Worm (Caenorhabditis elegans) whole organism, L4 larva: ENCODE data around the gene Y6D1A.2.

Experiments
- R02D3.7 ChIP-seq: fragments of 150-350 bp; sonication (generic microtip); optimal IDR thresholded peaks from 3 replicates; lab custom pipeline; 2014; ENCODE audit warnings: missing biosample characterization, missing genetic modification characterization
- Y48G9A.11 ChIP-seq: fragments of 200-800 bp; sonication (Bioruptor generic); IDR thresholded peaks from 2 replicates; pipeline ENCODE4 v1.3.6; 2022; ENCODE audit warnings: missing genetic modification reagents, missing genetic modification characterization, missing compliant biosample characterization
- Y5F2A.4 ChIP-seq: fragments of 200-800 bp; sonication (Bioruptor generic); optimal IDR thresholded peaks from 2 replicates; lab custom pipeline; 2018; ENCODE audit warnings: mild to moderate bottlenecking, missing genetic modification characterization, missing compliant biosample characterization
- daf-12 ChIP-seq: fragments of 150-350 bp; optimal IDR thresholded peaks from 2 replicates; lab custom pipeline; 2014; ENCODE audit warnings: missing biosample characterization, missing genetic modification reagents, missing genetic modification characterization
- daf-16 ChIP-seq, 3 experiments: sonication (generic microtip); optimal IDR thresholded peaks; 2 replicates each; lab custom pipeline; 2016 to 2017; ENCODE audit warnings: missing genetic modification characterization in 3 of 3, missing genetic modification reagents in 3 of 3, mild to moderate bottlenecking in 2 of 3, missing compliant biosample characterization in 2 of 3, missing biosample characterization in 1 of 3, moderate library complexity in 1 of 3
- daf-19 ChIP-seq: fragments of 200-800 bp; sonication (Bioruptor generic); conservative IDR thresholded peaks from 2 replicates; pipeline ENCODE4 v1.3.6; 2022; ENCODE audit warnings: missing genetic modification characterization, missing compliant biosample characterization
- fkh-10 ChIP-seq: fragments of 150-350 bp; optimal IDR thresholded peaks from 2 replicates; lab custom pipeline; 2014; ENCODE audit warnings: missing biosample characterization, missing genetic modification reagents, missing genetic modification characterization
- fos-1 ChIP-seq: fragments of 150-350 bp; optimal IDR thresholded peaks from 2 replicates; lab custom pipeline; 2014; ENCODE audit warnings: missing biosample characterization, missing genetic modification characterization
- gei-8 ChIP-seq: fragments of 200-800 bp; sonication (Bioruptor generic); optimal IDR thresholded peaks from 2 replicates; lab custom pipeline; 2018; ENCODE audit warnings: mild to moderate bottlenecking, missing genetic modification characterization, missing compliant biosample characterization
- lin-13 ChIP-seq: fragments of 150-350 bp; optimal IDR thresholded peaks from 2 replicates; lab custom pipeline; 2014; ENCODE audit warnings: missing biosample characterization, missing genetic modification reagents, missing genetic modification characterization
- mdt-29 ChIP-seq: fragments of 200-800 bp; sonication (Bioruptor generic); IDR thresholded peaks from 2 replicates; pipeline ENCODE4 v1.3.6; 2022; ENCODE audit warnings: missing genetic modification reagents, missing genetic modification characterization, missing compliant biosample characterization
- nhr-11 ChIP-seq: fragments of 150-350 bp; optimal IDR thresholded peaks from 2 replicates; lab custom pipeline; 2014; ENCODE audit warnings: missing biosample characterization, missing genetic modification characterization
- php-3 ChIP-seq: fragments of 200-800 bp; sonication (Bioruptor generic); IDR thresholded peaks from 2 replicates; pipeline ENCODE4 v1.3.6; 2022; ENCODE audit warnings: missing genetic modification reagents, missing genetic modification characterization, missing compliant biosample characterization
- unc-62 ChIP-seq, 3 experiments: fragments of 150-350 bp in 1 of 3; sonication (generic microtip); optimal IDR thresholded peaks in 2 of 3; peaks in 1 of 3; 1 replicate in 1 of 3; 2 replicates in 2 of 3; lab custom pipeline; 2014 to 2017; ENCODE audit warnings: missing biosample characterization in 3 of 3, missing genetic modification characterization in 3 of 3, missing genetic modification reagents in 3 of 3, missing genotype in 1 of 3

DNA sequence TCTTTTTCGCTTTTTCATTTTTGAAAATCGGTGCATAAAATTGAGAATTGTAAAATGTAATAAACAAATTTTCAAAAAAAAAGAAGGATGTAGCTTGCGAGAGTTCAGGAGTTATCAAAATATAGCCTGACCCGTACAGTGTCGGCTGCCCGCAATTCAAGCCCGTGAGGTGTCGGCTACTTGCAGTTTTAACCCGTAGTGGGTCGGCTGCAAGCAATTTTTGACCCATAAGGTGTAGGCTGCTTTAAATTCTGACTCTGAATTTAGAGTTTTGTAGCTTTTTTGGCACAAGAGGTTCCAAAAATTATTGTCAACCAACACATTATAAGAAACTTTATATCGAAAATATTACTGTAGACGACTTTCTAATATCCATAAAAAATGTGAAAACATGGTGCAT, 26.2 kb upstream of the Y6D1A.2 start:
- no peak for TF ChIP-seq fos-1 (tag; lab: Kevin White, UChicago)
- no peak for TF ChIP-seq R02D3.7 (tag; lab: Kevin White, UChicago)
- TF ChIP-seq mdt-29 (GFP tag; lab: Robert Waterston, UW), result no peak
- TF ChIP-seq unc-62 (GFP tag; optimal IDR thresholded peaks at IDR 0.05 in 1 of 2; lab: Kevin White, UChicago), result no peak
- no peak for TF ChIP-seq unc-62 (tag; optimal IDR thresholded peaks at IDR 0.05; lab: Kevin White, UChicago)
- no peak for TF ChIP-seq Y48G9A.11 (GFP tag; lab: Robert Waterston, UW)
- no peak for TF ChIP-seq daf-16 (GFP tag; optimal IDR thresholded peaks at IDR 0.05; lab: Kevin White, UChicago)
- no peak for TF ChIP-seq daf-16 (tag; optimal IDR thresholded peaks at IDR 0.05; lab: Kevin White, UChicago)
- TF ChIP-seq fkh-10 (GFP tag; lab: Kevin White, UChicago), result no peak
- TF ChIP-seq nhr-11 (tag; lab: Kevin White, UChicago), result no peak
- TF ChIP-seq gei-8 (GFP tag; lab: Kevin White, UChicago), result peak; percentile 13
- peak; percentile 55 for TF ChIP-seq lin-13
- no peak for TF ChIP-seq daf-19
- no peak for TF ChIP-seq Y5F2A.4 (GFP tag; lab: Kevin White, UChicago)
- TF ChIP-seq daf-12, result no peak
- TF ChIP-seq php-3 (GFP tag; lab: Robert Waterston, UW), result no peak
